Worm (Caenorhabditis elegans) whole organism, midembryonic: Measurements from ENCODE around the gene T13A10.64.

Source experiments
- T22C8.4 ChIP-seq: fragments of 200-800 bp; sonication (Bioruptor generic); IDR thresholded peaks from 2 replicates; pipeline ENCODE4 v1.3.6; 2022; ENCODE audit warnings: missing genetic modification characterization, missing compliant biosample characterization
- cog-1 ChIP-seq: sonication (generic microtip); optimal IDR thresholded peaks from 2 replicates; lab custom pipeline; 2016; ENCODE audit warnings: missing genetic modification characterization, missing compliant biosample characterization
- flt-1 ChIP-seq: fragments of 200-800 bp; sonication (Bioruptor generic); IDR thresholded peaks from 2 replicates; pipeline ENCODE4 v1.3.6; 2022; ENCODE audit warnings: missing genetic modification characterization, missing compliant biosample characterization
- klf-2 ChIP-seq: fragments of 200-800 bp; sonication (Bioruptor generic); conservative IDR thresholded peaks from 2 replicates; pipeline ENCODE4 v1.3.6; 2022; ENCODE audit warnings: missing genetic modification reagents, missing genetic modification characterization, missing compliant biosample characterization
- ref-1 ChIP-seq: fragments of 200-800 bp; sonication (Bioruptor generic); conservative IDR thresholded peaks from 2 replicates; pipeline ENCODE4 v1.3.6; 2022; ENCODE audit warnings: missing genetic modification reagents, missing genetic modification characterization, missing compliant biosample characterization
- ztf-23 ChIP-seq: fragments of 200-800 bp; sonication (Bioruptor generic); IDR thresholded peaks from 2 replicates; pipeline ENCODE4 v1.3.6; 2022; ENCODE audit warnings: missing genetic modification reagents, missing genetic modification characterization, missing compliant biosample characterization
- ztf-29 ChIP-seq: fragments of 200-800 bp; sonication (Bioruptor generic); IDR thresholded peaks from 2 replicates; pipeline ENCODE4 v1.3.6; 2022; ENCODE audit warnings: missing genetic modification reagents, missing genetic modification characterization, missing compliant biosample characterization

ce11 chrIV:6249591-6249990 is 5.1 kb upstream of the T13A10.64 start, which contains the start of gene F58F9.1:
- TF ChIP-seq ztf-23 (GFP tag; lab: Robert Waterston, UW) (no peak), T22C8.4 (GFP tag; lab: Robert Waterston, UW) (no peak), klf-2 (GFP tag; lab: Robert Waterston, UW) (no peak), ref-1 (no peak), flt-1 (GFP tag; lab: Robert Waterston, UW) (no peak), cog-1 (tag; lab: Kevin White, UChicago) (no peak), ztf-29 (GFP tag; lab: Robert Waterston, UW) (no peak)
